Fruit fly (Drosophila melanogaster) whole organism, prepupa: ENCODE results near the gene nbs.
A peak's percentile ranks its signal among the peaks of the same experiment; 100 is the strongest.

ENCODE experiments used
- Blimp-1 ChIP-seq: fragments of 200-800 bp; sonication (Bioruptor generic); optimal IDR thresholded peaks from 3 replicates; lab custom pipeline; 2017; ENCODE audit warnings: missing biosample characterization, missing genetic modification characterization, mild to moderate bottlenecking, moderate library complexity, missing genetic modification reagents
- CG10631 ChIP-seq: fragments of 200-800 bp; sonication (Bioruptor generic); optimal IDR thresholded peaks from 2 replicates; lab custom pipeline; 2016; ENCODE audit warnings: missing biosample characterization, missing genetic modification characterization
- CG11762 ChIP-seq: fragments of 200-800 bp; sonication (Bioruptor generic); optimal IDR thresholded peaks from 3 replicates; lab custom pipeline; 2016; ENCODE audit warnings: missing biosample characterization, missing genetic modification characterization; ENCODE audit not compliant: insufficient read depth
- CG11902 ChIP-seq: fragments of 200-800 bp; sonication (Bioruptor generic); optimal IDR thresholded peaks from 3 replicates; lab custom pipeline; 2016; ENCODE audit warnings: missing biosample characterization, missing genetic modification characterization
- CG15336 ChIP-seq: fragments of 200-800 bp; sonication (Bioruptor generic); IDR thresholded peaks from 2 replicates; pipeline ENCODE4 v1.3.6; 2022; ENCODE audit warnings: missing biosample characterization, missing genetic modification characterization
- CG1621 ChIP-seq: fragments of 200-800 bp; sonication (Bioruptor generic); optimal IDR thresholded peaks from 3 replicates; lab custom pipeline; 2018; ENCODE audit warnings: missing biosample characterization, mild to moderate bottlenecking, missing genetic modification characterization
- CG16779 ChIP-seq: fragments of 200-800 bp; sonication (Bioruptor generic); optimal IDR thresholded peaks from 3 replicates; lab custom pipeline; 2017; ENCODE audit warnings: missing biosample characterization, mild to moderate bottlenecking, missing genetic modification characterization
- CG3032 ChIP-seq: fragments of 200-800 bp; optimal IDR thresholded peaks from 2 replicates; lab custom pipeline; 2019; ENCODE audit warnings: missing biosample characterization, mild to moderate bottlenecking, missing genetic modification characterization, moderate library complexity
- CG31627 ChIP-seq: fragments of 200-800 bp; sonication (Bioruptor generic); optimal IDR thresholded peaks from 3 replicates; lab custom pipeline; 2016; ENCODE audit warnings: missing biosample characterization, missing genetic modification characterization
- CG32006 ChIP-seq: fragments of 200-800 bp; sonication (Bioruptor generic); optimal IDR thresholded peaks from 3 replicates; lab custom pipeline; 2017; ENCODE audit warnings: missing biosample characterization, mild to moderate bottlenecking, missing genetic modification characterization
- CG3919 ChIP-seq: fragments of 200-800 bp; sonication (Bioruptor generic); optimal IDR thresholded peaks from 3 replicates; lab custom pipeline; 2016; ENCODE audit warnings: missing biosample characterization, missing genetic modification characterization
- CG4318 ChIP-seq: fragments of 200-800 bp; sonication (Bioruptor generic); optimal IDR thresholded peaks from 3 replicates; lab custom pipeline; 2017; ENCODE audit warnings: missing biosample characterization, mild to moderate bottlenecking, missing genetic modification characterization
- CG6163 ChIP-seq: fragments of 200-800 bp; sonication (Bioruptor generic); IDR thresholded peaks from 3 replicates; pipeline ENCODE4 v1.3.6; 2022; ENCODE audit warnings: missing biosample characterization, missing genetic modification characterization
- CG6276 ChIP-seq: fragments of 200-800 bp; sonication (Bioruptor generic); optimal IDR thresholded peaks from 2 replicates; lab custom pipeline; 2017; ENCODE audit warnings: missing biosample characterization, mild to moderate bottlenecking, missing genetic modification characterization
- CG6792 ChIP-seq: fragments of 200-800 bp; sonication (Bioruptor generic); optimal IDR thresholded peaks from 3 replicates; lab custom pipeline; 2016; ENCODE audit warnings: missing biosample characterization, missing genetic modification characterization
- CG6808 ChIP-seq: fragments of 200-800 bp; sonication (Bioruptor generic); optimal IDR thresholded peaks from 3 replicates; lab custom pipeline; 2017; ENCODE audit warnings: missing biosample characterization, missing genetic modification characterization, mild to moderate bottlenecking, moderate library complexity, missing genetic modification reagents
- CG6854 ChIP-seq: fragments of 200-800 bp; sonication (Bioruptor generic); optimal IDR thresholded peaks from 2 replicates; lab custom pipeline; 2017; ENCODE audit warnings: missing biosample characterization, mild to moderate bottlenecking, missing genetic modification characterization
- CG7368 ChIP-seq: fragments of 200-800 bp; sonication (Bioruptor generic); optimal IDR thresholded peaks from 3 replicates; lab custom pipeline; 2016; ENCODE audit warnings: missing biosample characterization, missing genetic modification characterization
- CG8119 ChIP-seq: fragments of 200-800 bp; sonication (Bioruptor generic); IDR thresholded peaks from 3 replicates; pipeline ENCODE4 v1.3.6; 2022; ENCODE audit warnings: missing biosample characterization, missing genetic modification characterization
- CG8319 ChIP-seq: fragments of 200-800 bp; sonication (Bioruptor generic); optimal IDR thresholded peaks from 3 replicates; lab custom pipeline; 2016; ENCODE audit warnings: missing biosample characterization, missing genetic modification characterization
- CG8632 ChIP-seq: fragments of 200-800 bp; sonication (Bioruptor generic); optimal IDR thresholded peaks from 3 replicates; lab custom pipeline; 2016; ENCODE audit warnings: missing biosample characterization, missing genetic modification characterization
- CG9139 ChIP-seq: fragments of 200-800 bp; sonication (Bioruptor generic); optimal IDR thresholded peaks from 3 replicates; lab custom pipeline; 2017; ENCODE audit warnings: missing biosample characterization, mild to moderate bottlenecking, missing genetic modification characterization
- Eip75B ChIP-seq: fragments of 200-800 bp; sonication (Bioruptor generic); optimal IDR thresholded peaks from 3 replicates; lab custom pipeline; 2016; ENCODE audit warnings: missing biosample characterization, missing genetic modification characterization
- Eip78C ChIP-seq: fragments of 200-800 bp; sonication (Bioruptor generic); peaks from one replicate; lab custom pipeline; 2016; ENCODE audit warnings: missing biosample characterization, missing genetic modification characterization
- Eip93F ChIP-seq: fragments of 200-800 bp; sonication (Bioruptor generic); optimal IDR thresholded peaks from 2 replicates; lab custom pipeline; 2016; ENCODE audit warnings: missing biosample characterization, mild to moderate bottlenecking, missing genetic modification characterization
- Ets21C ChIP-seq: fragments of 200-800 bp; sonication (Bioruptor generic); optimal IDR thresholded peaks from 3 replicates; lab custom pipeline; 2016; ENCODE audit warnings: missing biosample characterization, missing genetic modification characterization
- Gug ChIP-seq: fragments of 200-800 bp; sonication (Bioruptor generic); IDR thresholded peaks from 2 replicates; pipeline ENCODE4 v1.3.6; 2022; ENCODE audit warnings: missing biosample characterization, missing genetic modification characterization
- Hr38 ChIP-seq: sonication (Bioruptor generic); optimal IDR thresholded peaks from 2 replicates; lab custom pipeline; 2016; ENCODE audit warnings: missing biosample characterization, missing genetic modification characterization
- Hr39 ChIP-seq: fragments of 200-800 bp; sonication (Bioruptor generic); optimal IDR thresholded peaks from 2 replicates; lab custom pipeline; 2016; ENCODE audit warnings: missing biosample characterization, missing genetic modification characterization
- Lpt ChIP-seq: fragments of 200-800 bp; sonication (Bioruptor generic); optimal IDR thresholded peaks from 3 replicates; lab custom pipeline; 2016; ENCODE audit warnings: missing biosample characterization, missing genetic modification characterization
- Met ChIP-seq: fragments of 200-800 bp; sonication (Bioruptor generic); optimal IDR thresholded peaks from 3 replicates; lab custom pipeline; 2016; ENCODE audit warnings: missing biosample characterization, missing genetic modification characterization
- Smox ChIP-seq: fragments of 200-800 bp; sonication (Bioruptor generic); optimal IDR thresholded peaks from 3 replicates; lab custom pipeline; 2016; ENCODE audit warnings: missing biosample characterization, missing genetic modification characterization
- Sox102F ChIP-seq: fragments of 200-800 bp; sonication (Bioruptor generic); optimal IDR thresholded peaks from 2 replicates; lab custom pipeline; 2016; ENCODE audit warnings: missing biosample characterization, mild to moderate bottlenecking, missing genetic modification characterization
- Sox15 ChIP-seq: fragments of 200-800 bp; sonication (Bioruptor generic); optimal IDR thresholded peaks from 3 replicates; lab custom pipeline; 2016; ENCODE audit warnings: missing biosample characterization, missing genetic modification characterization
- achi ChIP-seq: fragments of 200-800 bp; sonication (Bioruptor generic); optimal IDR thresholded peaks from 3 replicates; lab custom pipeline; 2016; ENCODE audit warnings: missing biosample characterization, missing genetic modification characterization
- acj6 ChIP-seq: fragments of 200-800 bp; sonication (Bioruptor generic); optimal IDR thresholded peaks from 3 replicates; lab custom pipeline; 2016; ENCODE audit warnings: missing biosample characterization, missing genetic modification characterization
- cyc ChIP-seq: fragments of 200-800 bp; sonication (Bioruptor generic); optimal IDR thresholded peaks from 3 replicates; lab custom pipeline; 2016; ENCODE audit warnings: missing biosample characterization, missing genetic modification characterization
- dac ChIP-seq: fragments of 200-800 bp; sonication (Bioruptor generic); optimal IDR thresholded peaks from 2 replicates; lab custom pipeline; 2017; ENCODE audit warnings: missing biosample characterization, mild to moderate bottlenecking, missing genetic modification characterization
- dsx ChIP-seq: fragments of 200-800 bp; optimal IDR thresholded peaks from 3 replicates; lab custom pipeline; 2019; ENCODE audit warnings: missing biosample characterization, mild to moderate bottlenecking, missing genetic modification characterization, moderate library complexity; ENCODE audit not compliant: poor library complexity, severe bottlenecking
- eg ChIP-seq: fragments of 200-800 bp; sonication (Bioruptor generic); IDR thresholded peaks from 3 replicates; pipeline ENCODE4 v1.3.6; 2022; ENCODE audit warnings: missing biosample characterization, missing genetic modification characterization
- fd59A ChIP-seq: fragments of 200-800 bp; sonication (Bioruptor generic); optimal IDR thresholded peaks from 2 replicates; lab custom pipeline; 2017; ENCODE audit warnings: missing biosample characterization, mild to moderate bottlenecking, missing genetic modification characterization, missing genetic modification reagents
- fd85E ChIP-seq: fragments of 200-800 bp; sonication (Bioruptor generic); optimal IDR thresholded peaks from 3 replicates; lab custom pipeline; 2016; ENCODE audit warnings: missing biosample characterization, missing genetic modification characterization
- fkh ChIP-seq: fragments of 200-800 bp; sonication (Bioruptor generic); optimal IDR thresholded peaks from 3 replicates; lab custom pipeline; 2017; ENCODE audit warnings: missing biosample characterization, mild to moderate bottlenecking, missing genetic modification characterization, moderate library complexity
- lz ChIP-seq: fragments of 200-800 bp; sonication (Bioruptor generic); optimal IDR thresholded peaks from 3 replicates; lab custom pipeline; 2016; ENCODE audit warnings: missing biosample characterization, missing genetic modification characterization
- net ChIP-seq: fragments of 200-800 bp; sonication (Bioruptor generic); optimal IDR thresholded peaks from 3 replicates; lab custom pipeline; 2016; ENCODE audit warnings: missing biosample characterization, missing genetic modification characterization
- pdm3 ChIP-seq: fragments of 200-800 bp; sonication (Bioruptor generic); optimal IDR thresholded peaks from 3 replicates; lab custom pipeline; 2016; ENCODE audit warnings: missing biosample characterization, missing genetic modification characterization
- spab ChIP-seq: fragments of 200-800 bp; sonication (Bioruptor generic); optimal IDR thresholded peaks from 2 replicates; lab custom pipeline; 2017; ENCODE audit warnings: missing biosample characterization, mild to moderate bottlenecking, missing genetic modification characterization, missing genetic modification reagents
- ss ChIP-seq, 2 experiments: fragments of 200-800 bp; sonication (Bioruptor generic); optimal IDR thresholded peaks; 2 replicates in 1 of 2; 3 replicates in 1 of 2; lab custom pipeline; 2017 to 2018; ENCODE audit warnings: mild to moderate bottlenecking in 2 of 2, missing biosample characterization in 2 of 2, missing genetic modification characterization in 2 of 2, moderate library complexity in 1 of 2
- svp ChIP-seq: fragments of 200-800 bp; sonication (Bioruptor generic); peaks from one replicate; lab custom pipeline; 2016; ENCODE audit warnings: missing biosample characterization, missing genetic modification characterization
- topi ChIP-seq: fragments of 200-800 bp; sonication (Bioruptor generic); optimal IDR thresholded peaks from 3 replicates; lab custom pipeline; 2016; ENCODE audit warnings: missing biosample characterization, missing genetic modification characterization
- vri ChIP-seq: fragments of 200-800 bp; sonication (Bioruptor generic); optimal IDR thresholded peaks from 3 replicates; lab custom pipeline; 2016; ENCODE audit warnings: missing biosample characterization, mild to moderate bottlenecking, missing genetic modification characterization

nbs gene

DNA sequence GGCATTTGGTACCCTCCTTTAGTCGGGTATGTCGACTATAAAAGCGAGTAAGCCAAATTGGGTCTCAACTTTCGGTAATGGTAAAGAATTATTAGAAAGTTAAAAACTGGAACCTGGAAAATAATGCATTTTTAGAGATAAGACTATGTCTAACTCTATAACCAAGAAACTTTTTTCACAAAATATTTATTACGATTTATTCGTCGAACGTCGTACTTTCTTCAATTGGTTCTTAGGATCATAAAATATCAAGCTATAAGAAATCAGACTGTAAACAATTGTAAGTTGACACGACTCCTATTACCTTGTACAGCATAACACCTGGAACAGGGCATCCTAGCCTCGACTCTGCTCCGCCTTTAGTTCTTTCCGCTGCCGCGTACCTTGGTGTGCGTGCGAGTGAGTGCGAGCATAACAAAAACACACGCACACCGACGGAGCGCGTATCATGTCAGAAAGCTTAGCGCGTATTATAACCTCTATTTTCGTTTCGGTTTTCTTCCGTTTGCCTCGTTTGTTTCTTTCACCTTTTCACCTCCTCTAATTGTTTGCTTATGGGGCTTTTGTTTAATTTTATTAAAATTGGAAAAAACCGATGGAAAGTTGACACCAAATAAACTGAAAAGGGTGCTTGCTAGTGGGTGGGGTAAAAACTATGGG lies 30.0 kb downstream of the nbs start:
- TF ChIP-seq ss (GFP tag; optimal IDR thresholded peaks at IDR 0.05; lab: Kevin White, UChicago) (peak; percentile 88 to 94), acj6 (GFP tag; lab: Kevin White, UChicago) (peak; percentile 95), fd59A (peak; percentile 95), CG31627 (GFP tag; lab: Kevin White, UChicago) (peak; percentile 96), vri (GFP tag; lab: Kevin White, UChicago) (peak; percentile 84), Met (GFP tag; lab: Kevin White, UChicago) (peak; percentile 96), CG11762 (GFP tag; lab: Kevin White, UChicago) (peak; percentile 92), CG7368 (GFP tag; lab: Kevin White, UChicago) (peak; percentile 86), CG15336 (peak; percentile 83), dsx (GFP tag; lab: Kevin White, UChicago) (peak; percentile 81), spab (GFP tag; lab: Kevin White, UChicago) (peak; percentile 95), CG3919 (peak; percentile 96), CG3032 (tag; lab: Kevin White, UChicago) (peak; percentile 93), achi (peak; percentile 94), Hr38 (peak; percentile 33), Eip93F (GFP tag; lab: Kevin White, UChicago) (peak; percentile 77), CG11902 (GFP tag; lab: Kevin White, UChicago) (peak; percentile 93), Sox102F (GFP tag; lab: Kevin White, UChicago) (peak; percentile 95), svp (GFP tag; lab: Kevin White, UChicago) (peak; percentile 99), CG6276 (GFP tag; lab: Kevin White, UChicago) (peak; percentile 93), Lpt (GFP tag; lab: Kevin White, UChicago) (peak; percentile 91), CG8319 (GFP tag; lab: Kevin White, UChicago) (peak; percentile 90), lz (peak; percentile 97), CG10631 (GFP tag; lab: Kevin White, UChicago) (peak; percentile 96), fkh (peak; percentile 78), Gug (peak; percentile 80; the same call in 1 of the 2 replicates), CG8632 (GFP tag; lab: Kevin White, UChicago) (peak; percentile 94), eg (peak; percentile 83; the same call in 2 of the 3 replicates), Eip75B (GFP tag; lab: Kevin White, UChicago) (peak; percentile 97), CG1621 (tag; lab: Kevin White, UChicago) (peak; percentile 78), CG8119 (GFP tag; lab: Robert Waterston, UW) (peak; percentile 86), Sox15 (peak; percentile 95), pdm3 (GFP tag; lab: Kevin White, UChicago) (peak; percentile 96), CG32006 (GFP tag; lab: Kevin White, UChicago) (peak; percentile 98), net (GFP tag; lab: Kevin White, UChicago) (peak; percentile 96), CG6792 (GFP tag; lab: Kevin White, UChicago) (peak; percentile 96), Smox (GFP tag; lab: Kevin White, UChicago) (peak; percentile 95), dac (GFP tag; lab: Kevin White, UChicago) (peak; percentile 92), Blimp-1 (peak; percentile 86), cyc (GFP tag; lab: Kevin White, UChicago) (peak; percentile 96), CG6163 (GFP tag; lab: Robert Waterston, UW) (peak; percentile 77), CG6808 (GFP tag; lab: Kevin White, UChicago) (peak; percentile 95), Eip78C (GFP tag; lab: Kevin White, UChicago) (peak; percentile 99), CG6854 (GFP tag; lab: Kevin White, UChicago) (peak; percentile 78), CG9139 (peak; percentile 83), fd85E (peak; percentile 64), CG16779 (tag; lab: Kevin White, UChicago) (peak; percentile 80), Ets21C (GFP tag; lab: Kevin White, UChicago) (peak; percentile 95), topi (GFP tag; lab: Kevin White, UChicago) (peak; percentile 97), CG4318 (GFP tag; lab: Kevin White, UChicago) (peak; percentile 96), Hr39 (GFP tag; lab: Kevin White, UChicago) (peak; percentile 97)
